Fruit fly (Drosophila melanogaster): ENCODE results near the gene CG7099.

The CG7099 gene

DNA sequence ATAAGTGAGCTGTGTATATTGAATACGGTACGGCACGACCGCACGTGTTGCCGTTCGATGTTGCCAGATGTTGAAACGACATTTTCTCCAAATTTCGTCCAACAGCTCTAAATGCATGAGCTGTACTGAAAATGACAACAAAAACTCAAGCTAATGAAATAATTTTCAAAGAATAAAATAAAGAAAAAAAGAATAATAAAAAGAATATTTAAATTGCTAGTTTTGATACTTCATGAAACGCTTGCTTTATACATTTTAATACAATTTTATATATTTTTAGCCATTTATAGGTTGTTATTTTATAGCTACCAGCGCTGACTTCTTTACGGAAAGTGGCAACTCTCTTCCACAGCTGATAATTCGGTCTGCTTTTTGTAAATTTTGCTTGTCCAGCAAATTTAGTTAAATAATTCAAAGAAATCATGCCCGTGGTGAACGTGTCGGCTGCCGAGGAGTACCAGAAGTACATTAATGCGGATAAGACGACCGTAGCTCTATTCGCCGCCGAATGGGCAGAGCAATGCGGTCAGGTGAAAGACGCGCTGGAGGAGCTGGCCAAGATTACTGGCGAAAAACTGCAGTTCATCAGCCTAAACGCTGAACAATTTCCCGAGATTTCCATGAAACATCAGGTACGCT is 21.1 kb upstream of the CG7099 start, which contains the start of the genes Nnp-1 and Grx3 (continued):
- no peak for TF ChIP-seq CG11247 (GFP tag; IDR thresholded peaks at IDR 0.05)
- TF ChIP-seq Gug (GFP tag; IDR thresholded peaks at IDR 0.05), result peak; percentile 36; the same call in 1 of the 4 replicates
- no peak for TF ChIP-seq ara (GFP tag; IDR thresholded peaks at IDR 0.05)
- no peak for TF ChIP-seq HLH3B (GFP tag; IDR thresholded peaks at IDR 0.05)
- peak; percentile 20; the same call in 1 of the 2 replicates for TF ChIP-seq wdn (GFP tag; IDR thresholded peaks at IDR 0.05)
- TF ChIP-seq zf30C (GFP tag; optimal IDR thresholded peaks at IDR 0.05), result no peak
- no peak for TF ChIP-seq CG4854 (GFP tag; optimal IDR thresholded peaks at IDR 0.05)
- TF ChIP-seq croc (GFP tag; conservative IDR thresholded peaks at IDR 0.05), result no peak; the same call in 2 of the 3 replicates
- no peak for TF ChIP-seq CG8924 (tag; optimal IDR thresholded peaks at IDR 0.05)
- TF ChIP-seq CG14710 (tag; optimal IDR thresholded peaks at IDR 0.05), result peak; percentile 82
- TF ChIP-seq CG6683 (GFP tag; optimal IDR thresholded peaks at IDR 0.05), result no peak
- peak; percentile 59 for TF ChIP-seq CG4424 (GFP tag; optimal IDR thresholded peaks at IDR 0.05)
- TF ChIP-seq ro (GFP tag; IDR thresholded peaks at IDR 0.05), result no peak
- TF ChIP-seq CG18619 (GFP tag; optimal IDR thresholded peaks at IDR 0.05), result peak; percentile 36
- no peak for TF ChIP-seq CG2678 (tag; optimal IDR thresholded peaks at IDR 0.05)
- peak; percentile 72 for TF ChIP-seq CG10267 (tag; optimal IDR thresholded peaks at IDR 0.05)
- peak; percentile 82 for TF ChIP-seq sug (tag; optimal IDR thresholded peaks at IDR 0.05)
- TF ChIP-seq Vsx1 (GFP tag; optimal IDR thresholded peaks at IDR 0.05), result no peak
- TF ChIP-seq chn (GFP tag; optimal IDR thresholded peaks at IDR 0.05), result no peak
- TF ChIP-seq D19A (tag; optimal IDR thresholded peaks at IDR 0.05), result no peak
- no peak for TF ChIP-seq bbx (GFP tag; IDR thresholded peaks at IDR 0.05; ENCODE audit: partially characterized antibody)
- TF ChIP-seq chif (GFP tag; optimal IDR thresholded peaks at IDR 0.05), result no peak
- TF ChIP-seq CG6272 (GFP tag; IDR thresholded peaks at IDR 0.05), result no peak
- no peak for TF ChIP-seq Lhr (GFP tag; optimal IDR thresholded peaks at IDR 0.05)
- peak; percentile 72 for TF ChIP-seq slbo (GFP tag; IDR thresholded peaks at IDR 0.05)
- TF ChIP-seq ato (GFP tag; IDR thresholded peaks at IDR 0.05; ENCODE audit: partially characterized antibody), result no peak
- peak in 1 of 2 experiments; percentile 51 for TF ChIP-seq bsh (GFP tag; optimal IDR thresholded peaks at IDR 0.05)
- peak; percentile 29 for TF ChIP-seq Ssrp (tag; optimal IDR thresholded peaks at IDR 0.05)
- no peak for TF ChIP-seq onecut (GFP tag; IDR thresholded peaks at IDR 0.05)
- no peak for TF ChIP-seq oc (tag; optimal IDR thresholded peaks at IDR 0.05)
- 0 out of 3 replicates have a peak, but pooled peaks have one; percentile 11 for TF ChIP-seq CG34224 (GFP tag; IDR thresholded peaks at IDR 0.05; ENCODE audit: partially characterized antibody)
- no peak for TF ChIP-seq br (optimal IDR thresholded peaks at IDR 0.05)
- TF ChIP-seq en (GFP tag; optimal IDR thresholded peaks at IDR 0.05), result no peak
- no peak for TF ChIP-seq CG3407 (GFP tag; optimal IDR thresholded peaks at IDR 0.05)
- TF ChIP-seq gsb-n (tag; optimal IDR thresholded peaks at IDR 0.05), result no peak
- no peak for TF ChIP-seq nau (GFP tag; optimal IDR thresholded peaks at IDR 0.05)
- TF ChIP-seq crc (GFP tag; optimal IDR thresholded peaks at IDR 0.05), result no peak
- TF ChIP-seq hth (optimal IDR thresholded peaks at IDR 0.05), result no peak
- TF ChIP-seq CG12299 (tag; optimal IDR thresholded peaks at IDR 0.05), result peak; percentile 46
- no peak for TF ChIP-seq CG43689 (GFP tag; IDR thresholded peaks at IDR 0.05)
- 0 out of 2 replicates have a peak, but pooled peaks have one; percentile 30 for TF ChIP-seq CG13287 (GFP tag; IDR thresholded peaks at IDR 0.05; ENCODE audit: partially characterized antibody)
- no peak for TF ChIP-seq HHEX (GFP tag; optimal IDR thresholded peaks at IDR 0.05)
- TF ChIP-seq CG17361 (GFP tag; IDR thresholded peaks at IDR 0.05), result no peak; the same call in 2 of the 3 replicates
- TF ChIP-seq CG5245 (GFP tag; optimal IDR thresholded peaks at IDR 0.05), result no peak
- TF ChIP-seq Dek (tag; optimal IDR thresholded peaks at IDR 0.05), result peak; percentile 55
- peak; percentile 34 for TF ChIP-seq CG4328 (GFP tag; optimal IDR thresholded peaks at IDR 0.05)
- no peak for TF ChIP-seq Deaf1 (tag; optimal IDR thresholded peaks at IDR 0.05)
- no peak for TF ChIP-seq CG17802 (tag; optimal IDR thresholded peaks at IDR 0.05)
- peak; percentile 21 for TF ChIP-seq az2 (GFP tag; optimal IDR thresholded peaks at IDR 0.05)
- peak; percentile 54 for TF ChIP-seq tin (GFP tag; optimal IDR thresholded peaks at IDR 0.05)

All from whole organism, embryonic.